Worm (Caenorhabditis elegans) whole organism, L4 larva: ENCODE data around the gene zfp-3.

ENCODE experiments used
- F10B5.3 ChIP-seq: sonication (generic microtip); optimal IDR thresholded peaks from 2 replicates; lab custom pipeline; 2016; ENCODE audit warnings: mild to moderate bottlenecking, missing genetic modification characterization, missing compliant biosample characterization
- F44E2.7 ChIP-seq: fragments of 200-800 bp; sonication (Bioruptor generic); IDR thresholded peaks from 2 replicates; pipeline ENCODE4 v2.1.2; 2022; ENCODE audit warnings: missing genetic modification characterization, missing compliant biosample characterization
- T26A8.4 ChIP-seq: fragments of 200-800 bp; sonication (Bioruptor generic); IDR thresholded peaks from 2 replicates; pipeline ENCODE4 v1.3.6; 2022; ENCODE audit warnings: missing genetic modification characterization, missing compliant biosample characterization
- ZK546.5 ChIP-seq, 2 experiments: sonication (generic microtip); optimal IDR thresholded peaks; 2 replicates each; lab custom pipeline; 2017; ENCODE audit warnings: missing biosample characterization in 2 of 2, missing genetic modification characterization in 2 of 2
- aha-1 ChIP-seq: fragments of 150-350 bp; peaks from one replicate; lab custom pipeline; 2014; ENCODE audit warnings: missing biosample characterization, missing genetic modification characterization
- aly-2 ChIP-seq: sonication (generic microtip); optimal IDR thresholded peaks from 2 replicates; lab custom pipeline; 2018; ENCODE audit warnings: missing biosample characterization, missing genetic modification characterization
- ama-1 ChIP-seq: fragments of 150-350 bp; optimal IDR thresholded peaks from 2 replicates; lab custom pipeline; 2014; ENCODE audit warnings: inconsistent platforms, mixed read lengths
- egl-27 ChIP-seq: sonication (generic microtip); optimal IDR thresholded peaks from 3 replicates; lab custom pipeline; 2017; ENCODE audit warnings: missing biosample characterization, missing genetic modification reagents, missing genetic modification characterization
- mep-1 ChIP-seq: fragments of 150-350 bp; sonication (generic microtip); optimal IDR thresholded peaks from 3 replicates; lab custom pipeline; 2014; ENCODE audit warnings: missing biosample characterization, missing genetic modification characterization
- nhr-237 ChIP-seq: sonication (generic microtip); optimal IDR thresholded peaks from 2 replicates; lab custom pipeline; 2017; ENCODE audit warnings: missing biosample characterization, missing genetic modification characterization
- pha-4 ChIP-seq, 2 experiments: fragments of 150-350 bp in 1 of 2; fragments of 200-800 bp in 1 of 2; sonication (Bioruptor generic) in 1 of 2; IDR thresholded peaks in 1 of 2; optimal IDR thresholded peaks in 1 of 2; 2 replicates each; pipeline versions ENCODE4 v1.3.6 to Lab custom; 2014 to 2022; ENCODE audit warnings: missing genetic modification characterization in 2 of 2, missing genetic modification reagents in 2 of 2, missing biosample characterization in 1 of 2, missing compliant biosample characterization in 1 of 2
- sdz-12 ChIP-seq: fragments of 200-800 bp; sonication (Bioruptor generic); optimal IDR thresholded peaks from 2 replicates; lab custom pipeline; 2018; ENCODE audit warnings: mild to moderate bottlenecking, missing genetic modification characterization, missing compliant biosample characterization
- unc-62 ChIP-seq, 3 experiments: fragments of 150-350 bp in 1 of 3; sonication (generic microtip); optimal IDR thresholded peaks in 2 of 3; peaks in 1 of 3; 1 replicate in 1 of 3; 2 replicates in 2 of 3; lab custom pipeline; 2014 to 2017; ENCODE audit warnings: missing biosample characterization in 3 of 3, missing genetic modification characterization in 3 of 3, missing genetic modification reagents in 3 of 3, missing genotype in 1 of 3
- ztf-11 ChIP-seq: fragments of 150-350 bp; optimal IDR thresholded peaks from 2 replicates; lab custom pipeline; 2014; ENCODE audit warnings: missing biosample characterization, missing genetic modification characterization

DNA sequence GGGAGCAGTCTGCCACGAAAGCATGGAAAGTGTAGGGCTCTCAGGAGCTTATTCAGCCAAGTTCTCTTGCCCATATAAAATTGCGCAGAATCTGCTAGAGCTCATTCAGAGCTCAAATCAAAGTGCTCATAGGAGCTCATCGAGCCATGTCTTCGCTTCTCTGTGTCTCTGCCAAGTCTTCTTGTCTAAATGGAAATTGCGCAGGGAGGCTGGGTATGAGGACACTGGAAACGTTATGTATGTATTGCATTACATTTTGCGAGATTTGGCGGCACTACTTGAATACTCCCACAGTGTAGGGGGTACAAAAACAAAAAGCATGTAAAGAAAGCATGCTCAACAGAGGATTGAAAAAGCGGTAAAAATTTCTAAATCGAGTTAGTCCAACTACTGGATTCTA is 9.3 kb downstream of the zfp-3 start:
- TF ChIP-seq ztf-11 (tag; lab: Kevin White, UChicago) (no peak), pha-4 (GFP tag; IDR thresholded peaks at IDR 0.05; lab: Robert Waterston, UW) (no peak), pha-4 (tag; optimal IDR thresholded peaks at IDR 0.05; lab: Kevin White, UChicago) (no peak), F10B5.3 (tag; lab: Kevin White, UChicago) (no peak), F44E2.7 (GFP tag; lab: Robert Waterston, UW) (no peak), sdz-12 (GFP tag; lab: Kevin White, UChicago) (no peak), nhr-237 (tag; lab: Kevin White, UChicago) (no peak), ama-1 (no peak), mep-1 (tag; lab: Kevin White, UChicago) (peak; percentile 3), T26A8.4 (GFP tag; lab: Robert Waterston, UW) (no peak), ZK546.5 (tag; optimal IDR thresholded peaks at IDR 0.05; lab: Kevin White, UChicago) (no peak), aly-2 (no peak), unc-62 (GFP tag; optimal IDR thresholded peaks at IDR 0.05 in 1 of 2; lab: Kevin White, UChicago) (peak in 1 of 2 experiments; percentile 56), unc-62 (tag; optimal IDR thresholded peaks at IDR 0.05; lab: Kevin White, UChicago) (no peak), aha-1 (tag; lab: Kevin White, UChicago) (no peak), egl-27 (tag; lab: Kevin White, UChicago) (no peak)
